Worm (Caenorhabditis elegans): ENCODE data around the gene T05A7.3.

ce11 chrII:4661278-4661677, 14.3 kb upstream of the T05A7.3 start, which contains the start of gene T05A7.13:
- TF ChIP-seq pha-4 (GFP tag; IDR thresholded peaks at IDR 0.05) (no peak), pha-4 (tag; optimal IDR thresholded peaks at IDR 0.05) (no peak), Y105C5A.15 (GFP tag; IDR thresholded peaks at IDR 0.05) (no peak), skn-1 (tag; optimal IDR thresholded peaks at IDR 0.05) (no peak), lsy-2 (tag; optimal IDR thresholded peaks at IDR 0.05) (no peak), mep-1 (tag; optimal IDR thresholded peaks at IDR 0.05) (no peak), F44E2.7 (GFP tag; IDR thresholded peaks at IDR 0.05) (no peak), fkh-10 (GFP tag; optimal IDR thresholded peaks at IDR 0.05) (no peak), ceh-28 (tag; optimal IDR thresholded peaks at IDR 0.05) (no peak)
